Fruit fly (Drosophila melanogaster) whole organism: ENCODE results near the gene CG2120.

Experiments
- Dll ChIP-seq: fragments of >200 bp; optimal IDR thresholded peaks from 2 replicates; lab custom pipeline; 2017
- pan ChIP-seq: fragments of >200 bp; optimal IDR thresholded peaks from 2 replicates; lab custom pipeline; 2017
- psq ChIP-seq: fragments of >200 bp; optimal IDR thresholded peaks from 2 replicates; lab custom pipeline; 2017
- usp ChIP-seq: fragments of >200 bp; optimal IDR thresholded peaks from 2 replicates; lab custom pipeline; 2017; ENCODE audit warnings: missing biosample characterization, missing genetic modification characterization, mixed read lengths

DNA sequence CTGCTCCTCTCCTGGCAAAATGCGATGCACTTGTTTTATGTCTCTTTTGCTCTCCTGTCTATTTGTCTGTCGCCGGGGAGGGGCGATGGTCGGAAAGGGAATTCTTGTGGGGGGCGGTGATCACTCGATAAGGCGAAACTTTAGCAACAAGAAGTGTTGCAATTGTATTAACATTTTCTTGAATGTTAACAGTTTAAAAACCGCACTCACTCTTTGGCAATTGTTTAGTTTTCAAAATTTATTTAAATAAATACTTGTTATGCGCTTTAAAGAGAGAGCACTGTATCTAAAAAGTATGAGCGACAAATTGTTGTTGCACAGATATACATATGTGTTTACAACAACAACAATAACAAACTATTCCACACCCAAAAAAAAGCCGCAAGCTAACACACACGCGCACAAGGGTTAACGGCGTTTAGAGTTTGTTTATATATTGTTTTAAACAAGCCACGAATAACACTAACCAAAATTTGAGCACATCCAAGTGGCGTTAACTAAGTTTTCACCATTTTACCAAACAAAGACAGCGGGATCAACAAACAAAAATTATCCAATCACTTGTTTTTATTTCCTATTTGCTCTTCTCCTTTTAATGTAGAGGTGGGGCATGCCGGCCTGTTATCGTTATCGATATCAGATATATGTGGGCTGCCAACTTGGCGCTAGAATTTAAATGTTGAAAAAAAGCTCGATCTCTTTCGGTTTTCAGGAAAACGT lies 34.0 kb upstream of the CG2120 start, which contains the start of gene CG2258:
- TF ChIP-seq pan (lab: Kevin White, UChicago) = no peak
- no peak for TF ChIP-seq psq (lab: Kevin White, UChicago)
- no peak for TF ChIP-seq Dll
- TF ChIP-seq usp = no peak
